Fruit fly (Drosophila melanogaster) whole organism, embryonic: ENCODE results near the gene kri.

ENCODE experiments used
- Aef1 ChIP-seq: fragments of 200-800 bp; sonication (Bioruptor generic); IDR thresholded peaks from 3 replicates; pipeline ENCODE4 v1.3.6; 2022; ENCODE audit warnings: missing biosample characterization, missing genetic modification characterization
- CG10654 ChIP-seq: fragments of 200-800 bp; sonication (Bioruptor generic); optimal IDR thresholded peaks from 2 replicates; lab custom pipeline; 2016; ENCODE audit warnings: missing biosample characterization, missing genetic modification characterization
- CG11085 ChIP-seq: fragments of 200-800 bp; sonication (Bioruptor generic); IDR thresholded peaks from 2 replicates; pipeline ENCODE4 v1.3.6; 2022; ENCODE audit warnings: missing biosample characterization, missing genetic modification characterization
- CG13624 ChIP-seq: fragments of 200-800 bp; sonication (Bioruptor generic); optimal IDR thresholded peaks from 2 replicates; lab custom pipeline; 2016; ENCODE audit warnings: missing biosample characterization, missing genetic modification characterization
- CG18011 ChIP-seq: fragments of 200-800 bp; sonication (Bioruptor generic); optimal IDR thresholded peaks from 2 replicates; lab custom pipeline; 2017; ENCODE audit warnings: missing biosample characterization, missing genetic modification characterization, mild to moderate bottlenecking, moderate library complexity, missing genotype
- CG1832 ChIP-seq: fragments of 200-800 bp; sonication (Bioruptor generic); optimal IDR thresholded peaks from 2 replicates; lab custom pipeline; 2017; ENCODE audit warnings: missing biosample characterization, mild to moderate bottlenecking, missing genetic modification characterization, inconsistent platforms
- CG18599 ChIP-seq: fragments of 200-800 bp; sonication (Bioruptor generic); optimal IDR thresholded peaks from 3 replicates; lab custom pipeline; 2017; ENCODE audit warnings: missing biosample characterization, missing genetic modification characterization, mild to moderate bottlenecking, moderate library complexity, missing genetic modification reagents
- CG2202 ChIP-seq: fragments of 200-800 bp; sonication (Bioruptor generic); optimal IDR thresholded peaks from 2 replicates; lab custom pipeline; 2018; ENCODE audit warnings: missing biosample characterization, mild to moderate bottlenecking, missing genetic modification characterization
- CG3065 ChIP-seq: fragments of 200-800 bp; sonication (Bioruptor generic); optimal IDR thresholded peaks from 2 replicates; lab custom pipeline; 2016; ENCODE audit warnings: missing biosample characterization, missing genetic modification characterization
- CG32772 ChIP-seq: fragments of 200-800 bp; sonication (Bioruptor generic); IDR thresholded peaks from 2 replicates; pipeline ENCODE4 v1.3.6; 2022; ENCODE audit warnings: missing biosample characterization, missing genetic modification characterization
- CG34422 ChIP-seq: fragments of 200-800 bp; sonication (Bioruptor generic); IDR thresholded peaks from 3 replicates; pipeline ENCODE4 v1.3.6; 2022; ENCODE audit warnings: missing biosample characterization, missing genetic modification characterization
- CG5245 ChIP-seq: fragments of 200-800 bp; sonication (Bioruptor generic); optimal IDR thresholded peaks from 3 replicates; lab custom pipeline; 2016; ENCODE audit warnings: missing biosample characterization, missing genetic modification characterization
- CG6765 ChIP-seq: fragments of 200-800 bp; sonication (Bioruptor generic); optimal IDR thresholded peaks from 3 replicates; lab custom pipeline; 2017; ENCODE audit warnings: missing biosample characterization, mild to moderate bottlenecking, missing genetic modification characterization
- CG7987 ChIP-seq: fragments of 200-800 bp; sonication (Bioruptor generic); optimal IDR thresholded peaks from 2 replicates; lab custom pipeline; 2018; ENCODE audit warnings: missing biosample characterization, mild to moderate bottlenecking, missing genetic modification characterization, moderate library complexity
- D19B ChIP-seq: fragments of 200-800 bp; sonication (Bioruptor generic); optimal IDR thresholded peaks from 2 replicates; lab custom pipeline; 2017; ENCODE audit warnings: missing biosample characterization, mild to moderate bottlenecking, missing genetic modification characterization
- Dbx ChIP-seq: fragments of 200-800 bp; sonication (Bioruptor generic); IDR thresholded peaks from 3 replicates; pipeline ENCODE4 v1.3.6; 2022; ENCODE audit warnings: missing biosample characterization, missing genetic modification characterization
- Dek ChIP-seq: fragments of 200-800 bp; sonication (Bioruptor generic); optimal IDR thresholded peaks from 3 replicates; lab custom pipeline; 2019; ENCODE audit warnings: missing biosample characterization, mild to moderate bottlenecking, missing genetic modification characterization, moderate library complexity
- Doc3 ChIP-seq: fragments of 200-800 bp; sonication (Bioruptor generic); IDR thresholded peaks from 3 replicates; pipeline ENCODE4 v1.3.6; 2022; ENCODE audit warnings: missing biosample characterization, missing genetic modification characterization; ENCODE audit not compliant: partially characterized antibody
- E2f2 ChIP-seq: fragments of 200-800 bp; sonication (Bioruptor generic); IDR thresholded peaks from 2 replicates; pipeline ENCODE4 v1.3.6; 2022; ENCODE audit warnings: missing biosample characterization, missing genetic modification characterization
- Ets65A ChIP-seq: fragments of 200-800 bp; sonication (Bioruptor generic); peaks from one replicate; lab custom pipeline; 2016; ENCODE audit warnings: missing biosample characterization, missing genetic modification characterization
- Ets97D ChIP-seq: fragments of 200-800 bp; sonication (Bioruptor generic); optimal IDR thresholded peaks from 3 replicates; lab custom pipeline; 2016; ENCODE audit warnings: missing biosample characterization, missing genetic modification characterization
- Hey ChIP-seq: fragments of 200-800 bp; sonication (Bioruptor generic); optimal IDR thresholded peaks from 3 replicates; lab custom pipeline; 2018; ENCODE audit warnings: missing biosample characterization, mild to moderate bottlenecking, missing genetic modification characterization
- Max ChIP-seq: fragments of 200-800 bp; sonication (Bioruptor generic); optimal IDR thresholded peaks from 2 replicates; lab custom pipeline; 2016; ENCODE audit warnings: missing biosample characterization, mild to moderate bottlenecking, missing genetic modification characterization
- Med ChIP-seq: fragments of 200-800 bp; sonication (Bioruptor generic); peaks from one replicate; lab custom pipeline; 2016; ENCODE audit warnings: missing biosample characterization, missing genetic modification characterization, mild to moderate bottlenecking, inconsistent platforms, moderate library complexity
- PHDP ChIP-seq: fragments of 200-800 bp; sonication (Bioruptor generic); optimal IDR thresholded peaks from 3 replicates; lab custom pipeline; 2018; ENCODE audit warnings: missing biosample characterization, mild to moderate bottlenecking, missing genetic modification characterization, moderate library complexity
- Pdp1 ChIP-seq, 2 experiments: fragments of 200-800 bp; sonication (Bioruptor generic); optimal IDR thresholded peaks; 3 replicates each; lab custom pipeline; 2016; ENCODE audit warnings: missing biosample characterization in 2 of 2, missing genetic modification characterization in 2 of 2, mild to moderate bottlenecking in 1 of 2, moderate library complexity in 1 of 2
- Ravus ChIP-seq: fragments of 200-800 bp; sonication (Bioruptor generic); IDR thresholded peaks from 2 replicates; pipeline ENCODE4 v1.3.6; 2022; ENCODE audit warnings: missing biosample characterization, missing genetic modification characterization
- Sry-δ ChIP-seq: fragments of 200-800 bp; sonication (Bioruptor generic); optimal IDR thresholded peaks from 2 replicates; lab custom pipeline; 2016; ENCODE audit warnings: missing biosample characterization, missing genetic modification characterization
- Vsx1 ChIP-seq: fragments of 200-800 bp; sonication (Bioruptor generic); optimal IDR thresholded peaks from 2 replicates; lab custom pipeline; 2017; ENCODE audit warnings: missing biosample characterization, mild to moderate bottlenecking, missing genetic modification characterization, missing genetic modification reagents
- abd-A ChIP-seq: fragments of 200-800 bp; sonication (Bioruptor generic); optimal IDR thresholded peaks from 3 replicates; lab custom pipeline; 2019; ENCODE audit warnings: missing biosample characterization, mild to moderate bottlenecking, missing genetic modification characterization, moderate library complexity
- ato ChIP-seq: fragments of 200-800 bp; sonication (Bioruptor generic); IDR thresholded peaks from 2 replicates; pipeline ENCODE4 v1.3.6; 2022; ENCODE audit warnings: missing biosample characterization, missing genetic modification characterization; ENCODE audit not compliant: partially characterized antibody
- bab2 ChIP-seq: fragments of 200-800 bp; sonication (Bioruptor generic); optimal IDR thresholded peaks from 2 replicates; lab custom pipeline; 2016; ENCODE audit warnings: missing biosample characterization, missing genetic modification characterization
- caup ChIP-seq: fragments of 200-800 bp; sonication (Bioruptor generic); optimal IDR thresholded peaks from 3 replicates; lab custom pipeline; 2017; ENCODE audit warnings: missing biosample characterization, mild to moderate bottlenecking, missing genetic modification characterization, moderate library complexity; ENCODE audit not compliant: severe bottlenecking
- chinmo ChIP-seq: fragments of 200-800 bp; sonication (Bioruptor generic); IDR thresholded peaks from 4 replicates; pipeline ENCODE4 v1.3.6; 2022; ENCODE audit warnings: missing biosample characterization, missing genetic modification characterization; ENCODE audit not compliant: partially characterized antibody
- danr ChIP-seq: fragments of 200-800 bp; sonication (Bioruptor generic); IDR thresholded peaks from 2 replicates; pipeline ENCODE4 v1.3.6; 2022; ENCODE audit warnings: missing biosample characterization, missing genetic modification characterization
- grau ChIP-seq: fragments of 200-800 bp; optimal IDR thresholded peaks from 3 replicates; lab custom pipeline; 2019; ENCODE audit warnings: missing biosample characterization, mild to moderate bottlenecking, missing genetic modification characterization, moderate library complexity
- hb ChIP-seq: fragments of 200-800 bp; sonication (Bioruptor generic); IDR thresholded peaks from 3 replicates; pipeline ENCODE4 v1.3.6; 2022; ENCODE audit warnings: missing biosample characterization, missing genetic modification characterization; ENCODE audit not compliant: partially characterized antibody
- luna ChIP-seq: fragments of 200-800 bp; sonication (Bioruptor generic); optimal IDR thresholded peaks from 2 replicates; lab custom pipeline; 2016; ENCODE audit warnings: missing biosample characterization, missing genetic modification characterization
- nmo ChIP-seq: fragments of 200-800 bp; sonication (Bioruptor generic); optimal IDR thresholded peaks from 2 replicates; lab custom pipeline; 2018; ENCODE audit warnings: missing biosample characterization, mild to moderate bottlenecking, missing genetic modification characterization, moderate library complexity
- pros ChIP-seq: fragments of 200-800 bp; sonication (Bioruptor generic); optimal IDR thresholded peaks from 3 replicates; lab custom pipeline; 2019; ENCODE audit warnings: missing biosample characterization, mild to moderate bottlenecking, missing genetic modification characterization, moderate library complexity
- schlank ChIP-seq: fragments of 200-800 bp; sonication (Bioruptor generic); optimal IDR thresholded peaks from 2 replicates; lab custom pipeline; 2018; ENCODE audit warnings: missing biosample characterization, mild to moderate bottlenecking, missing genetic modification characterization
- shn ChIP-seq: fragments of 200-800 bp; sonication (Bioruptor generic); optimal IDR thresholded peaks from 3 replicates; lab custom pipeline; 2016; ENCODE audit warnings: missing biosample characterization, missing genetic modification characterization
- sima ChIP-seq: fragments of 200-800 bp; sonication (Bioruptor generic); optimal IDR thresholded peaks from 2 replicates; lab custom pipeline; 2016; ENCODE audit warnings: missing biosample characterization, missing genetic modification characterization
- slbo ChIP-seq: fragments of 200-800 bp; sonication (Bioruptor generic); IDR thresholded peaks from 2 replicates; pipeline ENCODE4 v1.3.6; 2022; ENCODE audit warnings: missing biosample characterization, missing genetic modification characterization
- tna ChIP-seq: fragments of 200-800 bp; sonication (Bioruptor generic); IDR thresholded peaks from 2 replicates; pipeline ENCODE4 v1.3.6; 2022; ENCODE audit warnings: missing biosample characterization, missing genetic modification characterization; ENCODE audit not compliant: partially characterized antibody
- tup ChIP-seq: fragments of 200-800 bp; sonication (Bioruptor generic); optimal IDR thresholded peaks from 2 replicates; lab custom pipeline; 2016; ENCODE audit warnings: missing biosample characterization, mild to moderate bottlenecking, missing genetic modification characterization, moderate library complexity
- z ChIP-seq: fragments of 200-800 bp; sonication (Bioruptor generic); IDR thresholded peaks from 3 replicates; pipeline ENCODE4 v1.3.6; 2022; ENCODE audit warnings: missing biosample characterization, missing genetic modification characterization
- zen ChIP-seq: fragments of 200-800 bp; sonication (Bioruptor generic); optimal IDR thresholded peaks from 3 replicates; lab custom pipeline; 2018; ENCODE audit warnings: missing biosample characterization, mild to moderate bottlenecking, missing genetic modification characterization, moderate library complexity
- zf30C ChIP-seq: fragments of 200-800 bp; sonication (Bioruptor generic); optimal IDR thresholded peaks from 3 replicates; lab custom pipeline; 2018; ENCODE audit warnings: missing biosample characterization, mild to moderate bottlenecking, missing genetic modification characterization

Gene kri

dm6 chr3L:5809642-5810279 lies 1.0 kb upstream of the kri start:
- TF ChIP-seq Aef1 (GFP tag; lab: Robert Waterston, UW) (peak; percentile 92), CG10654 (GFP tag; lab: Kevin White, UChicago) (no peak), Ets97D (GFP tag; lab: Kevin White, UChicago) (no peak), CG13624 (peak; percentile 57), Hey (peak; percentile 98), Pdp1 (GFP tag; optimal IDR thresholded peaks at IDR 0.05; lab: Kevin White, UChicago) (peak in 1 of 2 experiments; percentile 63), tup (peak; percentile 10), Doc3 (GFP tag; lab: Robert Waterston, UW) (no peak), Sry-δ (GFP tag; lab: Kevin White, UChicago) (no peak), abd-A (tag; lab: Kevin White, UChicago) (no peak), Max (GFP tag; lab: Kevin White, UChicago) (no peak), CG2202 (tag; lab: Kevin White, UChicago) (no peak), zen (tag; lab: Kevin White, UChicago) (no peak), D19B (GFP tag; lab: Kevin White, UChicago) (no peak), schlank (no peak), CG34422 (GFP tag; lab: Robert Waterston, UW) (0 out of 3 replicates have a peak, but pooled peaks have one; percentile 46), CG18011 (no peak), E2f2 (GFP tag; lab: Robert Waterston, UW) (no peak), chinmo (GFP tag; lab: Robert Waterston, UW) (peak; percentile 99), zf30C (GFP tag; lab: Kevin White, UChicago) (no peak), Dek (tag; lab: Kevin White, UChicago) (no peak), grau (tag; lab: Kevin White, UChicago) (no peak), hb (GFP tag; lab: Robert Waterston, UW) (0 out of 3 replicates have a peak, but pooled peaks have one; percentile 45), CG6765 (GFP tag; lab: Kevin White, UChicago) (no peak), bab2 (no peak), shn (GFP tag; lab: Kevin White, UChicago) (peak; percentile 22), CG7987 (GFP tag; lab: Kevin White, UChicago) (peak; percentile 9), tna (GFP tag; lab: Robert Waterston, UW) (0 out of 2 replicates have a peak, but pooled peaks have one; percentile 45), CG5245 (no peak), CG11085 (no peak), Ravus (GFP tag; lab: Robert Waterston, UW) (no peak), CG1832 (GFP tag; lab: Kevin White, UChicago) (peak; percentile 69), caup (no peak), z (GFP tag; lab: Robert Waterston, UW) (peak; percentile 27; the same call in 1 of the 3 replicates), nmo (GFP tag; lab: Kevin White, UChicago) (no peak), slbo (GFP tag; lab: Robert Waterston, UW) (no peak), danr (GFP tag; lab: Robert Waterston, UW) (no peak), Dbx (peak; percentile 43; the same call in 1 of the 3 replicates), pros (GFP tag; lab: Kevin White, UChicago) (peak; percentile 86), Ets65A (GFP tag; lab: Kevin White, UChicago) (peak; percentile 51), Med (GFP tag; lab: Kevin White, UChicago) (peak; percentile 75), PHDP (no peak), ato (no peak), CG3065 (GFP tag; lab: Kevin White, UChicago) (no peak), CG18599 (GFP tag; lab: Kevin White, UChicago) (peak; percentile 24), CG32772 (GFP tag; lab: Robert Waterston, UW) (no peak), luna (GFP tag; lab: Kevin White, UChicago) (no peak), Vsx1 (GFP tag; lab: Kevin White, UChicago) (no peak), sima (GFP tag; lab: Kevin White, UChicago) (no peak)
